Fruit fly (Drosophila melanogaster) whole organism, embryonic: ENCODE data around the gene Gr28a.

Source experiments
- Asciz ChIP-seq: fragments of 200-800 bp; sonication (Bioruptor generic); optimal IDR thresholded peaks from 2 replicates; lab custom pipeline; 2017; ENCODE audit warnings: missing biosample characterization, mild to moderate bottlenecking, missing genetic modification characterization, missing genetic modification reagents
- Bdp1 ChIP-seq: fragments of 200-800 bp; sonication (Bioruptor generic); optimal IDR thresholded peaks from 3 replicates; lab custom pipeline; 2016; ENCODE audit warnings: missing biosample characterization, missing genetic modification characterization
- Bgb ChIP-seq: fragments of 200-800 bp; sonication (Bioruptor generic); IDR thresholded peaks from 2 replicates; pipeline ENCODE4 v1.3.6; 2022; ENCODE audit warnings: missing biosample characterization, missing genetic modification characterization; ENCODE audit not compliant: partially characterized antibody
- CG10209 ChIP-seq: fragments of 200-800 bp; sonication (Bioruptor generic); optimal IDR thresholded peaks from 3 replicates; lab custom pipeline; 2017; ENCODE audit warnings: missing biosample characterization, mild to moderate bottlenecking, missing genetic modification characterization, missing genetic modification reagents
- CG11398 ChIP-seq: fragments of 200-800 bp; sonication (Bioruptor generic); optimal IDR thresholded peaks from 2 replicates; lab custom pipeline; 2016; ENCODE audit warnings: missing biosample characterization, missing genetic modification characterization
- CG11723 ChIP-seq: fragments of 200-800 bp; sonication (Bioruptor generic); optimal IDR thresholded peaks from 2 replicates; lab custom pipeline; 2017; ENCODE audit warnings: missing biosample characterization, mild to moderate bottlenecking, missing genetic modification characterization
- CG14014 ChIP-seq: fragments of 200-800 bp; sonication (Bioruptor generic); IDR thresholded peaks from 2 replicates; pipeline ENCODE4 v1.3.6; 2022; ENCODE audit warnings: missing biosample characterization, missing genetic modification characterization
- CG14860 ChIP-seq: fragments of 200-800 bp; sonication (Bioruptor generic); IDR thresholded peaks from 3 replicates; pipeline ENCODE4 v1.3.6; 2022; ENCODE audit warnings: missing biosample characterization, missing genetic modification characterization; ENCODE audit not compliant: partially characterized antibody
- CG15011 ChIP-seq: fragments of 200-800 bp; sonication (Bioruptor generic); optimal IDR thresholded peaks from 3 replicates; lab custom pipeline; 2018; ENCODE audit warnings: missing biosample characterization, mild to moderate bottlenecking, missing genetic modification characterization
- CG16863 ChIP-seq: fragments of 200-800 bp; sonication (Bioruptor generic); optimal IDR thresholded peaks from 3 replicates; lab custom pipeline; 2016; ENCODE audit warnings: missing biosample characterization, missing genetic modification characterization
- CG17359 ChIP-seq: fragments of 200-800 bp; sonication (Bioruptor generic); optimal IDR thresholded peaks from 3 replicates; lab custom pipeline; 2018; ENCODE audit warnings: missing biosample characterization, mild to moderate bottlenecking, missing genetic modification characterization, moderate library complexity
- CG17568 ChIP-seq: fragments of 200-800 bp; sonication (Bioruptor generic); optimal IDR thresholded peaks from 2 replicates; lab custom pipeline; 2018; ENCODE audit warnings: missing biosample characterization, mild to moderate bottlenecking, missing genetic modification characterization, moderate library complexity
- CG3163 ChIP-seq: fragments of 200-800 bp; sonication (Bioruptor generic); optimal IDR thresholded peaks from 3 replicates; lab custom pipeline; 2016; ENCODE audit warnings: missing biosample characterization, missing genetic modification characterization
- CG32772 ChIP-seq: fragments of 200-800 bp; sonication (Bioruptor generic); IDR thresholded peaks from 2 replicates; pipeline ENCODE4 v1.3.6; 2022; ENCODE audit warnings: missing biosample characterization, missing genetic modification characterization
- CG42726 ChIP-seq: fragments of 200-800 bp; sonication (Bioruptor generic); IDR thresholded peaks from 2 replicates; pipeline ENCODE4 v1.3.6; 2022; ENCODE audit warnings: missing biosample characterization, missing genetic modification characterization; ENCODE audit not compliant: partially characterized antibody
- CG4424 ChIP-seq: fragments of 200-800 bp; sonication (Bioruptor generic); optimal IDR thresholded peaks from 3 replicates; lab custom pipeline; 2016; ENCODE audit warnings: missing biosample characterization, missing genetic modification characterization
- CG4730 ChIP-seq: fragments of 200-800 bp; sonication (Bioruptor generic); IDR thresholded peaks from 2 replicates; pipeline ENCODE4 v1.3.6; 2022; ENCODE audit warnings: missing biosample characterization, missing genetic modification characterization
- CG7745 ChIP-seq: fragments of 200-800 bp; sonication (Bioruptor generic); optimal IDR thresholded peaks from 2 replicates; lab custom pipeline; 2018; ENCODE audit warnings: missing biosample characterization, mild to moderate bottlenecking, missing genetic modification characterization, moderate library complexity
- D19A ChIP-seq: fragments of 200-800 bp; optimal IDR thresholded peaks from 3 replicates; lab custom pipeline; 2019; ENCODE audit warnings: missing biosample characterization, mild to moderate bottlenecking, missing genetic modification characterization, moderate library complexity
- Dad ChIP-seq: fragments of 200-800 bp; sonication (Bioruptor generic); optimal IDR thresholded peaks from 3 replicates; lab custom pipeline; 2016; ENCODE audit warnings: missing biosample characterization, missing genetic modification characterization
- Deaf1 ChIP-seq: fragments of 200-800 bp; optimal IDR thresholded peaks from 3 replicates; lab custom pipeline; 2019; ENCODE audit warnings: missing biosample characterization, mild to moderate bottlenecking, missing genetic modification characterization, moderate library complexity
- Dip2 ChIP-seq: fragments of 200-800 bp; sonication (Bioruptor generic); IDR thresholded peaks from 2 replicates; pipeline ENCODE4 v1.3.6; 2022; ENCODE audit warnings: missing biosample characterization, missing genetic modification characterization
- E2f2 ChIP-seq: fragments of 200-800 bp; sonication (Bioruptor generic); IDR thresholded peaks from 2 replicates; pipeline ENCODE4 v1.3.6; 2022; ENCODE audit warnings: missing biosample characterization, missing genetic modification characterization
- NFAT ChIP-seq: fragments of 200-800 bp; sonication (Bioruptor generic); IDR thresholded peaks from 2 replicates; pipeline ENCODE4 v1.3.6; 2022; ENCODE audit warnings: missing biosample characterization, missing genetic modification characterization
- Spps ChIP-seq: fragments of 200-800 bp; sonication (Bioruptor generic); optimal IDR thresholded peaks from 2 replicates; lab custom pipeline; 2018; ENCODE audit warnings: missing biosample characterization, mild to moderate bottlenecking, missing genetic modification characterization
- Sry-δ ChIP-seq: fragments of 200-800 bp; sonication (Bioruptor generic); optimal IDR thresholded peaks from 2 replicates; lab custom pipeline; 2016; ENCODE audit warnings: missing biosample characterization, missing genetic modification characterization
- Tbp ChIP-seq: fragments of >200 bp; optimal IDR thresholded peaks from 2 replicates; lab custom pipeline; 2018; ENCODE audit warnings: missing biosample characterization, missing genetic modification characterization
- YL-1 ChIP-seq: fragments of 200-800 bp; sonication (Bioruptor generic); optimal IDR thresholded peaks from 3 replicates; lab custom pipeline; 2017; ENCODE audit warnings: missing biosample characterization, mild to moderate bottlenecking, missing genetic modification characterization
- ara ChIP-seq: fragments of 200-800 bp; sonication (Bioruptor generic); IDR thresholded peaks from 2 replicates; pipeline ENCODE4 v1.3.6; 2022; ENCODE audit warnings: missing biosample characterization, missing genetic modification characterization
- ash1 ChIP-seq: fragments of 200-800 bp; sonication (Bioruptor generic); optimal IDR thresholded peaks from 2 replicates; lab custom pipeline; 2018; ENCODE audit warnings: missing biosample characterization, mild to moderate bottlenecking, missing genetic modification characterization
- bbx ChIP-seq: fragments of 200-800 bp; sonication (Bioruptor generic); IDR thresholded peaks from 2 replicates; pipeline ENCODE4 v1.3.6; 2022; ENCODE audit warnings: missing biosample characterization, missing genetic modification characterization; ENCODE audit not compliant: partially characterized antibody
- chm ChIP-seq: fragments of 200-800 bp; sonication (Bioruptor generic); IDR thresholded peaks from 2 replicates; pipeline ENCODE4 v1.3.6; 2022; ENCODE audit warnings: missing biosample characterization, missing genetic modification characterization
- chn ChIP-seq: fragments of 200-800 bp; sonication (Bioruptor generic); optimal IDR thresholded peaks from 2 replicates; lab custom pipeline; 2016; ENCODE audit warnings: missing biosample characterization, missing genetic modification characterization
- ems ChIP-seq: fragments of 200-800 bp; sonication (Bioruptor generic); optimal IDR thresholded peaks from 3 replicates; lab custom pipeline; 2016; ENCODE audit warnings: missing biosample characterization, missing genetic modification characterization
- en ChIP-seq: fragments of 200-800 bp; sonication (Bioruptor generic); optimal IDR thresholded peaks from 2 replicates; lab custom pipeline; 2016; ENCODE audit warnings: missing biosample characterization, missing genetic modification characterization
- ewg ChIP-seq: fragments of 200-800 bp; sonication (Bioruptor generic); optimal IDR thresholded peaks from 3 replicates; lab custom pipeline; 2017; ENCODE audit warnings: mild to moderate bottlenecking, missing biosample characterization, missing genetic modification reagents, missing genetic modification characterization
- exex ChIP-seq: fragments of 200-800 bp; sonication (Bioruptor generic); optimal IDR thresholded peaks from 4 replicates; lab custom pipeline; 2018; ENCODE audit warnings: missing biosample characterization, mild to moderate bottlenecking, missing genetic modification characterization, moderate library complexity
- gro ChIP-seq: fragments of 200-800 bp; sonication (Bioruptor generic); optimal IDR thresholded peaks from 2 replicates; lab custom pipeline; 2016; ENCODE audit warnings: missing biosample characterization, missing genetic modification characterization
- h ChIP-seq: fragments of >200 bp; optimal IDR thresholded peaks from 2 replicates; lab custom pipeline; 2017
- hb ChIP-seq: fragments of 200-800 bp; sonication (Bioruptor generic); IDR thresholded peaks from 3 replicates; pipeline ENCODE4 v1.3.6; 2022; ENCODE audit warnings: missing biosample characterization, missing genetic modification characterization; ENCODE audit not compliant: partially characterized antibody
- kay ChIP-seq: fragments of 200-800 bp; sonication (Bioruptor generic); optimal IDR thresholded peaks from 2 replicates; lab custom pipeline; 2016; ENCODE audit warnings: missing biosample characterization, missing genetic modification characterization
- lilli ChIP-seq: fragments of 200-800 bp; sonication (Bioruptor generic); optimal IDR thresholded peaks from 3 replicates; lab custom pipeline; 2016; ENCODE audit warnings: missing biosample characterization, missing genetic modification characterization
- phol ChIP-seq: fragments of 200-800 bp; sonication (Bioruptor generic); optimal IDR thresholded peaks from 3 replicates; lab custom pipeline; 2018; ENCODE audit warnings: missing biosample characterization, mild to moderate bottlenecking, missing genetic modification characterization, moderate library complexity
- pzg ChIP-seq: fragments of 200-800 bp; sonication (Bioruptor generic); optimal IDR thresholded peaks from 3 replicates; lab custom pipeline; 2018; ENCODE audit warnings: missing biosample characterization, mild to moderate bottlenecking, missing genetic modification characterization, moderate library complexity
- rib ChIP-seq: fragments of 200-800 bp; sonication (Bioruptor generic); IDR thresholded peaks from 2 replicates; pipeline ENCODE4 v1.3.6; 2022; ENCODE audit warnings: missing biosample characterization, missing genetic modification characterization
- run ChIP-seq: fragments of 200-800 bp; sonication (Bioruptor generic); optimal IDR thresholded peaks from 3 replicates; lab custom pipeline; 2018; ENCODE audit warnings: missing biosample characterization, mild to moderate bottlenecking, missing genetic modification characterization
- shn ChIP-seq: fragments of 200-800 bp; sonication (Bioruptor generic); optimal IDR thresholded peaks from 3 replicates; lab custom pipeline; 2016; ENCODE audit warnings: missing biosample characterization, missing genetic modification characterization
- sim ChIP-seq: fragments of 200-800 bp; sonication (Bioruptor generic); IDR thresholded peaks from 2 replicates; pipeline ENCODE4 v1.3.6; 2022; ENCODE audit warnings: missing biosample characterization, missing genetic modification characterization
- ssp ChIP-seq: fragments of 200-800 bp; sonication (Bioruptor generic); IDR thresholded peaks from 2 replicates; pipeline ENCODE4 v1.3.6; 2022; ENCODE audit warnings: missing biosample characterization, missing genetic modification characterization
- vfl ChIP-seq: fragments of 200-800 bp; sonication (Bioruptor generic); optimal IDR thresholded peaks from 2 replicates; lab custom pipeline; 2016; ENCODE audit warnings: missing biosample characterization, missing genetic modification characterization
- wdn ChIP-seq: fragments of 200-800 bp; sonication (Bioruptor generic); IDR thresholded peaks from 2 replicates; pipeline ENCODE4 v1.3.6; 2022; ENCODE audit warnings: missing biosample characterization, missing genetic modification characterization

Gene Gr28a

DNA sequence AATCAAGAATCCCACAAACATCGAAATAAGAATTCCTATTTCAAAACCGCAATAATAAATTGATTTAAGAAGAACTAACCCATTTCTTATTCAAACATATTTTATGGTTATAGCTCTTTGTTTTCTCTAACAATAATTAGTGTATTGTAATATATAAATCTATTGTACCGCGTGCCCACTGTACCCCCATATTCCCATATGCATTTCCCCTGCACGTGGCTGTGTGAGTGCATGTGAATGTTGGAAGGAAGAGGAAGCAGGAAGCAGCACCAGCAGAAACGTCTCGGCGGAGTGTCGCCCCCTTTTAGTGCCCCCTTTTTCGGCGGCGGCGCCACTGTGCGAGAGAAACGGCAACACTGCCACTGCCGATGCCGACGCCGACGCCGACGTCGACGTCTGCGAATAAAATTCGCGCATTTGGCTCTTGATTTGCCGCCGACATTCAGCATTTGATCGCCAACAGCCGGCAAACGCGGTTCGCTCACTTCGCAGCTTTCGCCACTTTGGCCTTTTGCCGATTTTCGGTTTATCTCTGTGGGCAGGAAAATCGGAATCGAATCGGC lies 30.6 kb downstream of the Gr28a start (continued):
- TF ChIP-seq en (GFP tag; lab: Kevin White, UChicago) (no peak), kay (no peak), Sry-δ (GFP tag; lab: Kevin White, UChicago) (no peak), exex (tag; lab: Kevin White, UChicago) (peak; percentile 5), Spps (tag; lab: Kevin White, UChicago) (no peak), gro (GFP tag; lab: Kevin White, UChicago) (no peak), CG14014 (GFP tag; lab: Robert Waterston, UW) (0 out of 2 replicates have a peak, but pooled peaks have one; percentile 28), chn (no peak), Tbp (no peak), vfl (GFP tag; lab: Kevin White, UChicago) (peak; percentile 25), pzg (GFP tag; lab: Kevin White, UChicago) (peak; percentile 18), D19A (tag; lab: Kevin White, UChicago) (no peak), run (tag; lab: Kevin White, UChicago) (no peak), CG7745 (tag; lab: Kevin White, UChicago) (no peak), Bgb (GFP tag; lab: Robert Waterston, UW) (no peak; the same call in 1 of the 2 replicates), ara (GFP tag; lab: Robert Waterston, UW) (no peak), hb (GFP tag; lab: Robert Waterston, UW) (no peak; the same call in 2 of the 3 replicates), rib (GFP tag; lab: Robert Waterston, UW) (peak; percentile 94), CG3163 (no peak), YL-1 (GFP tag; lab: Kevin White, UChicago) (no peak), ems (GFP tag; lab: Kevin White, UChicago) (no peak), wdn (GFP tag; lab: Robert Waterston, UW) (no peak), h (lab: Kevin White, UChicago) (no peak), phol (tag; lab: Kevin White, UChicago) (no peak), CG14860 (GFP tag; lab: Robert Waterston, UW) (no peak), CG17359 (tag; lab: Kevin White, UChicago) (peak; percentile 20), NFAT (GFP tag; lab: Robert Waterston, UW) (peak; percentile 69), bbx (GFP tag; lab: Robert Waterston, UW) (0 out of 2 replicates have a peak, but pooled peaks have one; percentile 13), lilli (GFP tag; lab: Kevin White, UChicago) (peak; percentile 66), ash1 (GFP tag; lab: Kevin White, UChicago) (no peak), CG16863 (no peak), Dad (GFP tag; lab: Kevin White, UChicago) (peak; percentile 27), CG15011 (GFP tag; lab: Kevin White, UChicago) (no peak), CG10209 (GFP tag; lab: Kevin White, UChicago) (peak; percentile 7), CG11723 (no peak), chm (GFP tag; lab: Robert Waterston, UW) (peak; percentile 81), ssp (no peak; the same call in 1 of the 2 replicates), CG11398 (GFP tag; lab: Kevin White, UChicago) (no peak), CG17568 (GFP tag; lab: Kevin White, UChicago) (no peak), Dip2 (no peak), CG32772 (GFP tag; lab: Robert Waterston, UW) (peak; percentile 54), Asciz (GFP tag; lab: Kevin White, UChicago) (no peak), CG4730 (GFP tag; lab: Robert Waterston, UW) (peak; percentile 16; the same call in 1 of the 2 replicates), sim (GFP tag; lab: Robert Waterston, UW) (no peak), shn (GFP tag; lab: Kevin White, UChicago) (no peak), E2f2 (GFP tag; lab: Robert Waterston, UW) (0 out of 2 replicates have a peak, but pooled peaks have one; percentile 15), CG42726 (GFP tag; lab: Robert Waterston, UW) (0 out of 2 replicates have a peak, but pooled peaks have one; percentile 28), CG4424 (GFP tag; lab: Kevin White, UChicago) (peak; percentile 10), Bdp1 (GFP tag; lab: Kevin White, UChicago) (no peak), ewg (GFP tag; lab: Kevin White, UChicago) (no peak), Deaf1 (no peak)
